Fruit fly (Drosophila melanogaster) Kc167 (cell line): ENCODE measurements around the gene CG6738.

Experiments used
- Myc ChIP-seq: fragments of >200 bp; optimal IDR thresholded peaks from 2 replicates; lab custom pipeline; 2017; ENCODE audit warnings: missing external identifiers
- Sin3A ChIP-seq: fragments of >200 bp; optimal IDR thresholded peaks from 2 replicates; lab custom pipeline; 2018; ENCODE audit warnings: missing external identifiers
- h ChIP-seq: fragments of >200 bp; optimal IDR thresholded peaks from 3 replicates; lab custom pipeline; 2018; ENCODE audit warnings: missing external identifiers
- insv ChIP-seq: fragments of >200 bp; optimal IDR thresholded peaks from 3 replicates; lab custom pipeline; 2018; ENCODE audit warnings: missing external identifiers
- psq ChIP-seq: fragments of >200 bp; optimal IDR thresholded peaks from 2 replicates; lab custom pipeline; 2017; ENCODE audit warnings: missing external identifiers
- ttk ChIP-seq: sonication (Bioruptor generic); optimal IDR thresholded peaks from 2 replicates; lab custom pipeline; 2017; ENCODE audit warnings: missing external identifiers

Gene CG6738

DNA sequence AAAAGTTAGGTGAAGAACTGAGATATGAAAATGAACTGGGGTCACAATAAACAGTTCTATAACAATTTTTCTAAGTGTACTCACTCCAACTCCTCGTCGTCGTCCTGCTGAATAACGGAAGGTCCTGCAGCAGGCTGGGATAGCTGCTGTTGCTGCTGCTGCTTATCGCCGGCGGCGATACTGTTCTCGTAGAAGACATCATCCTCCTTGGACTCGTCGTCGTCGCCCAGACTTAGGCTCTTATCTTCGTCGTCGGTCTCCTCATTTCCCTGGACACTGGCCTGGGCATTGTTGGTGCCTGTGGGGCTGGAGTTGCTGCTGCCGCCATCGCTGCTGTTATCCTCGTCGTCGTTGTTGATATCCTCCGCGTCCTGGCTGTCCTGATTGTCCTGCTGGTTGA, 18.1 kb upstream of the CG6738 start:
- TF ChIP-seq psq (no peak), h (lab: Kevin White, UChicago) (no peak), insv (lab: Kevin White, UChicago) (no peak), Sin3A (no peak), ttk (lab: Kevin White, UChicago) (no peak), Myc (no peak)

- TF ChIP-seq psq (no peak), ttk (lab: Kevin White, UChicago) (no peak), Sin3A (no peak), Myc (no peak), insv (lab: Kevin White, UChicago) (no peak), h (lab: Kevin White, UChicago) (no peak)
Measured at dm6 chr3R:23088252-23088651, 11.1 kb upstream of the CG6738 start.

dm6 chr3R:23091586-23092228, 7.6 kb upstream of the CG6738 start, which contains the start of the genes CG17110 and CG6726:
Gene CG17110 (plus strand): TSS chr3R:23091724.
Gene CG6726 (plus strand): TSS chr3R:23091724.
- TF ChIP-seq Myc (no peak), Sin3A (no peak), ttk (lab: Kevin White, UChicago) (no peak), psq (no peak), insv (lab: Kevin White, UChicago) (no peak), h (lab: Kevin White, UChicago) (no peak)

- TF ChIP-seq ttk (lab: Kevin White, UChicago): no peak
- no peak for TF ChIP-seq Myc
Measured at dm6 chr3R:23095346-23095745, 4.0 kb upstream of the CG6738 start, which contains the start of gene CG17109. Gene CG17109 (plus strand): TSS chr3R:23095690.

- no peak for TF ChIP-seq Sin3A
- no peak for TF ChIP-seq insv (lab: Kevin White, UChicago)
- no peak for TF ChIP-seq psq
- TF ChIP-seq h (lab: Kevin White, UChicago): no peak
- TF ChIP-seq Myc: no peak
- TF ChIP-seq ttk (lab: Kevin White, UChicago): no peak
Measured at dm6 chr3R:23097197-23097809, 2.0 kb upstream of the CG6738 start, which contains the start of gene CG6733. Gene CG6733 (plus strand): TSS chr3R:23097728.

- no peak for TF ChIP-seq Sin3A
- TF ChIP-seq insv (lab: Kevin White, UChicago): no peak
- TF ChIP-seq Myc: no peak
- no peak for TF ChIP-seq ttk (lab: Kevin White, UChicago)
- no peak for TF ChIP-seq h (lab: Kevin White, UChicago)
- TF ChIP-seq psq: no peak
Measured at dm6 chr3R:23110724-23111123, 11.4 kb downstream of the CG6738 start.

DNA sequence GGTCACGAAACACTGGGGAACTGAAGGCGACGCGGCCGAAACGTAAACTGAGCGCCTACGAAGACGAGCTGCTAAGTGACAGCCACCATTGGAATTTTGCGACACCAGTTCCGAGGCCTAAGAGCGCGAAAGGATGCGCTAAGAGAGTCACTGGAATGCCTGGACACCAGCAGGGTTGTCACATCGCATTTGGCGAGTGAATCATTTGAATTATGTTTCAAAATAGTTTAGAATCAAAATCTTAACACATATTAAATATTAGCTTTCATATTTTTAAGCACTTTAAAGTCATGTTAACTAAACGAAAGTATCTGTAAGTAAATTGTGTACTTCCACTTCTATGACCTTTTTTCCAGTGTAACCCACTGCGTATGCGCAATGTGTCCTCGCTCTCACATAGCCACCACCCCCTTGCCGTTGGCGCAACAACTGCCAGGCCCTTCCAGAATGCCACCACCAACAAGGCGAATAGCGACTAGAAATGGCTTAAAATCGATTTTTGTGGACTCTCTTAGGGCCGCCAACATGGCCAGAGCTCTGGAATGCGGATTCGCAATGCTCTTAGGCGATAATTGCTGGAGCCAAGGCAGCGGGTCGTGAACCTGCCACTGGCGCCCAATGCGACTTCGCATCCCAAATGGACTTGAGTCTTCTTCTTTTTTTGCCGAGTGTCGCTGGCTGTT, 13.5 kb downstream of the CG6738 start, which contains the start of gene Cow:
Cow (minus strand) TSS at position 51 of the 683 bp plus-strand sequence.
- TF ChIP-seq insv (lab: Kevin White, UChicago) (no peak), psq (no peak), Myc (no peak), h (lab: Kevin White, UChicago) (no peak), ttk (lab: Kevin White, UChicago) (no peak), Sin3A (no peak)

dm6 chr3R:23117683-23118470, 18.5 kb downstream of the CG6738 start, which contains the start of the genes Rassf and CenB1A:
Gene Rassf (minus strand): TSS chr3R:23117931.
Gene CenB1A (plus strand): TSS chr3R:23118400.
- TF ChIP-seq ttk (lab: Kevin White, UChicago) (no peak), h (lab: Kevin White, UChicago) (no peak), Myc (no peak), insv (lab: Kevin White, UChicago) (no peak), Sin3A (no peak)

- TF ChIP-seq ttk (lab: Kevin White, UChicago): no peak
- no peak for TF ChIP-seq insv (lab: Kevin White, UChicago)
- no peak for TF ChIP-seq Myc
- no peak for TF ChIP-seq psq
- TF ChIP-seq h (lab: Kevin White, UChicago): no peak
- TF ChIP-seq Sin3A: no peak
Measured at dm6 chr3R:23119873-23120272, 20.5 kb downstream of the CG6738 start.

DNA sequence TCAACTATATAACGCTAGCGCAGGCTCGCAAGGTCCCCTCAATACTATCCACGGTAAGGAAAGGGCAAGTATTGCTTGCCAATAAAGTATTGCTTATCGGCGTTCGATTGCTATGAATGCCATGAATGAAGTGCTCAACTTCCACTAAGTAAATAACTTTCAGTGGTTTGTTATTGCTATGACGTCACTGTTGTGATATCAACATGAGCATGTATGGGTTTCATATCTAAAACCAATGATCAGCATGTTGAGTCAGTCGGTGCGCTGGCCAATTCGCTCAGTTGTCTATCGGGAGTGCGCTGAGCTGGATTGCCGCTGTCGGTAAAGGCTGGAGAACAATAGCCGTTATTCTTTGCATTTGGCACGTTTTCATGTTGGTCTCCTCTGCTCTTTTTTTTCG, 21.6 kb downstream of the CG6738 start:
- TF ChIP-seq ttk (lab: Kevin White, UChicago) (no peak), h (lab: Kevin White, UChicago) (no peak), Myc (no peak), psq (no peak)

- TF ChIP-seq ttk (lab: Kevin White, UChicago) (no peak), Myc (no peak), h (lab: Kevin White, UChicago) (no peak), psq (no peak), Sin3A (no peak), insv (lab: Kevin White, UChicago) (no peak)
Measured at dm6 chr3R:23126241-23127022, 27.1 kb downstream of the CG6738 start, which contains the start of gene CG31365. Gene CG31365 (minus strand): TSS chr3R:23126422.
